Worm (Caenorhabditis elegans) whole organism, L3 larva: ENCODE data around the gene anat-1.

Experiments used
- ZK546.5 ChIP-seq: sonication (generic microtip); optimal IDR thresholded peaks from 2 replicates; lab custom pipeline; 2017; ENCODE audit warnings: missing biosample characterization, missing genetic modification characterization
- ceh-82 ChIP-seq: fragments of 150-350 bp; optimal IDR thresholded peaks from 2 replicates; lab custom pipeline; 2014; ENCODE audit warnings: missing biosample characterization, missing genetic modification characterization
- ceh-9 ChIP-seq: sonication (generic microtip); optimal IDR thresholded peaks from 2 replicates; lab custom pipeline; 2018; ENCODE audit warnings: missing biosample characterization, missing genetic modification characterization
- elt-3 ChIP-seq, 3 experiments: fragments of 150-350 bp in 1 of 3; sonication (generic microtip) in 2 of 3; optimal IDR thresholded peaks; 2 replicates in 2 of 3; 4 replicates in 1 of 3; lab custom pipeline; 2014 to 2017; ENCODE audit warnings: missing biosample characterization in 3 of 3, missing genetic modification characterization in 3 of 3
- fkh-10 ChIP-seq: sonication (generic microtip); optimal IDR thresholded peaks from 2 replicates; lab custom pipeline; 2017; ENCODE audit warnings: missing biosample characterization, missing genetic modification reagents, missing genetic modification characterization
- fkh-2 ChIP-seq: fragments of 150-350 bp; optimal IDR thresholded peaks from 2 replicates; lab custom pipeline; 2014; ENCODE audit warnings: missing biosample characterization, missing genetic modification reagents, missing genetic modification characterization
- fos-1 ChIP-seq: fragments of 150-350 bp; optimal IDR thresholded peaks from 2 replicates; lab custom pipeline; 2014; ENCODE audit warnings: missing biosample characterization, missing genetic modification characterization
- mdl-1 ChIP-seq: fragments of 150-350 bp; optimal IDR thresholded peaks from 2 replicates; lab custom pipeline; 2014; ENCODE audit warnings: missing biosample characterization, missing genetic modification characterization
- nhr-237 ChIP-seq: fragments of 150-350 bp; optimal IDR thresholded peaks from 2 replicates; lab custom pipeline; 2014; ENCODE audit warnings: missing biosample characterization, missing genetic modification characterization
- nhr-43 ChIP-seq: sonication (generic microtip); optimal IDR thresholded peaks from 2 replicates; lab custom pipeline; 2016; ENCODE audit warnings: mild to moderate bottlenecking, missing genetic modification characterization, missing compliant biosample characterization; ENCODE audit not compliant: poor library complexity, severe bottlenecking
- pha-4 ChIP-seq: fragments of 150-350 bp; optimal IDR thresholded peaks from 2 replicates; lab custom pipeline; 2014; ENCODE audit warnings: missing biosample characterization, missing genetic modification reagents, missing genetic modification characterization
- snpc-4 ChIP-seq: fragments of 150-350 bp; optimal IDR thresholded peaks from 2 replicates; lab custom pipeline; 2014; ENCODE audit warnings: missing biosample characterization, missing genetic modification characterization

ce11 chrIV:6822406-6822805, 51.8 kb downstream of the anat-1 start, which contains the start of gene C17H12.6:
- no peak for TF ChIP-seq fkh-2
- no peak for TF ChIP-seq mdl-1 (tag; lab: Kevin White, UChicago)
- TF ChIP-seq elt-3 (tag; optimal IDR thresholded peaks at IDR 0.05; lab: Kevin White, UChicago), result no peak
- TF ChIP-seq snpc-4 (tag; lab: Kevin White, UChicago), result no peak
- no peak for TF ChIP-seq nhr-237 (tag; lab: Kevin White, UChicago)
- no peak for TF ChIP-seq fkh-10
- no peak for TF ChIP-seq fos-1 (tag; lab: Kevin White, UChicago)
- TF ChIP-seq ceh-82 (tag; lab: Kevin White, UChicago), result no peak
- no peak for TF ChIP-seq nhr-43
- no peak for TF ChIP-seq ceh-9
- no peak for TF ChIP-seq ZK546.5 (tag; lab: Kevin White, UChicago)
- TF ChIP-seq pha-4 (tag; lab: Kevin White, UChicago), result no peak
